Worm (Caenorhabditis elegans): ENCODE results near the gene F25B5.6.

DNA sequence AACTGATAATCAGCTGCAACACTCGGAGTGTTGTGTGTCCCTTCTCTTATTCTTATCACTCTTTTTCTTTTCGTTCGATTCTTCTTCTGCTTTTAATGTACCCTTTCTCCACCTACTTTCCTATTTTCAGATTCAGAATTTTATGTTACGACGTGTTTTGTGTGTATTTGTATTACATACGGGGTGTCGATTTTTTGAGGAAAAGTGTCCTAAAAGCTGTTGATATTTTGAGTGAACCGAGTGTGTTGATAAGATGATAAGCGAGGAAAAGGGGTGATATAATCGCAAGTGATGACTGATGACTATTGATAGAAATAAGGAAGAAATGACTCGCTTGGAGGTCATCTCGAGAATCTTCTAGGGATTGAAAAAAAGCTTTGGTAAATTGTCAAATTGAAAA, 32.9 kb upstream of the F25B5.6 start:
- no peak for TF ChIP-seq R02D3.7 (tag; optimal IDR thresholded peaks at IDR 0.05)
- no peak for TF ChIP-seq nhr-12 (tag; optimal IDR thresholded peaks at IDR 0.05)
- no peak for TF ChIP-seq egl-27 (tag; optimal IDR thresholded peaks at IDR 0.05)
- no peak for TF ChIP-seq zag-1 (tag; optimal IDR thresholded peaks at IDR 0.05)
- TF ChIP-seq unc-62 (GFP tag; optimal IDR thresholded peaks at IDR 0.05), result no peak
- peak; percentile 95 for TF ChIP-seq fos-1 (tag; optimal IDR thresholded peaks at IDR 0.05)
- TF ChIP-seq unc-39 (tag; optimal IDR thresholded peaks at IDR 0.05), result no peak
- TF ChIP-seq mdl-1 (tag; optimal IDR thresholded peaks at IDR 0.05), result no peak
- no peak for TF ChIP-seq C34F6.9 (tag; optimal IDR thresholded peaks at IDR 0.05)
- TF ChIP-seq ztf-4 (tag; optimal IDR thresholded peaks at IDR 0.05), result no peak
- no peak for TF ChIP-seq blmp-1 (tag; optimal IDR thresholded peaks at IDR 0.05; ENCODE audit: insufficient read depth)

Data from whole organism, L2 larva.